Fruit fly (Drosophila melanogaster): Measurements from ENCODE around the gene LysP.

Gene LysP

dm6 chr3L:1202588-1203195 lies 15.8 kb downstream of the LysP start, which contains the start of gene meep (continued):
- TF ChIP-seq kay (GFP tag; optimal IDR thresholded peaks at IDR 0.05) (no peak), B-H1 (GFP tag; IDR thresholded peaks at IDR 0.05) (no peak; the same call in 2 of the 3 replicates), CG42726 (GFP tag; IDR thresholded peaks at IDR 0.05; ENCODE audit: partially characterized antibody) (no peak), CG3065 (GFP tag; optimal IDR thresholded peaks at IDR 0.05) (no peak), HmgZ (tag; optimal IDR thresholded peaks at IDR 0.05) (no peak), amos (GFP tag; IDR thresholded peaks at IDR 0.05; ENCODE audit: partially characterized antibody) (no peak), CG3995 (GFP tag; optimal IDR thresholded peaks at IDR 0.05) (no peak), CHES-1-like (GFP tag; optimal IDR thresholded peaks at IDR 0.05) (no peak), fd64A (GFP tag; optimal IDR thresholded peaks at IDR 0.05) (no peak), Kr (GFP tag; optimal IDR thresholded peaks at IDR 0.05) (no peak), MBD-R2 (GFP tag; IDR thresholded peaks at IDR 0.05) (no peak), chinmo (GFP tag; IDR thresholded peaks at IDR 0.05; ENCODE audit: partially characterized antibody) (0 out of 4 replicates have a peak, but pooled peaks have one; percentile 46), GATAe (GFP tag; conservative IDR thresholded peaks at IDR 0.05) (no peak), CG9437 (GFP tag; optimal IDR thresholded peaks at IDR 0.05) (no peak), pan (optimal IDR thresholded peaks at IDR 0.05) (no peak), pan (GFP tag; optimal IDR thresholded peaks at IDR 0.05 in 1 of 2, IDR thresholded peaks at IDR 0.05 in 1 of 2) (no peak), eyg (GFP tag; optimal IDR thresholded peaks at IDR 0.05) (no peak), TFAM (GFP tag; optimal IDR thresholded peaks at IDR 0.05) (no peak), CG10654 (GFP tag; optimal IDR thresholded peaks at IDR 0.05) (no peak), CG5953 (GFP tag; IDR thresholded peaks at IDR 0.05) (no peak), CG13624 (GFP tag; optimal IDR thresholded peaks at IDR 0.05) (no peak), gfzf (GFP tag; optimal IDR thresholded peaks at IDR 0.05) (no peak), CG2120 (GFP tag; optimal IDR thresholded peaks at IDR 0.05) (no peak), CG7556 (GFP tag; optimal IDR thresholded peaks at IDR 0.05) (no peak), CG12942 (GFP tag; optimal IDR thresholded peaks at IDR 0.05) (no peak), danr (GFP tag; IDR thresholded peaks at IDR 0.05) (no peak), CG5180 (GFP tag; optimal IDR thresholded peaks at IDR 0.05) (no peak), nom (GFP tag; optimal IDR thresholded peaks at IDR 0.05) (no peak), gce (GFP tag; IDR thresholded peaks at IDR 0.05) (no peak), Lpt (GFP tag; optimal IDR thresholded peaks at IDR 0.05) (no peak), Trl (optimal IDR thresholded peaks at IDR 0.05) (peak; percentile 11 to 37), Trl (GFP tag; optimal IDR thresholded peaks at IDR 0.05) (no peak), Doc2 (GFP tag; IDR thresholded peaks at IDR 0.05) (no peak), CG11456 (GFP tag; IDR thresholded peaks at IDR 0.05) (0 out of 3 replicates have a peak, but pooled peaks have one; percentile 33), HLH4C (GFP tag; IDR thresholded peaks at IDR 0.05; ENCODE audit: partially characterized antibody) (no peak), E2f1 (GFP tag; IDR thresholded peaks at IDR 0.05) (no peak), bab2 (GFP tag; optimal IDR thresholded peaks at IDR 0.05) (no peak), Med (GFP tag) (peak; percentile 55), YL-1 (GFP tag; optimal IDR thresholded peaks at IDR 0.05) (no peak), CG18619 (GFP tag; optimal IDR thresholded peaks at IDR 0.05) (no peak), CG10959 (GFP tag; IDR thresholded peaks at IDR 0.05) (no peak), sug (tag; optimal IDR thresholded peaks at IDR 0.05) (peak; percentile 93), sens (GFP tag) (no peak), C15 (GFP tag; IDR thresholded peaks at IDR 0.05) (no peak), org-1 (GFP tag; optimal IDR thresholded peaks at IDR 0.05) (no peak), tin (GFP tag; optimal IDR thresholded peaks at IDR 0.05) (no peak), CG1792 (GFP tag; optimal IDR thresholded peaks at IDR 0.05) (no peak), CG7839 (tag; optimal IDR thresholded peaks at IDR 0.05) (no peak), Dip3 (GFP tag; optimal IDR thresholded peaks at IDR 0.05) (no peak), CG2678 (tag; optimal IDR thresholded peaks at IDR 0.05) (no peak), row (GFP tag; IDR thresholded peaks at IDR 0.05) (0 out of 3 replicates have a peak, but pooled peaks have one; percentile 18), ara (GFP tag; IDR thresholded peaks at IDR 0.05) (no peak)
